Fruit fly (Drosophila melanogaster) whole organism, wandering third instar larva: ENCODE data around the gene Ugt37D1.

Source experiments
- Myc ChIP-seq: fragments of >200 bp; optimal IDR thresholded peaks from 2 replicates; lab custom pipeline; 2017
- Rel ChIP-seq, 2 experiments: fragments of 200-800 bp; sonication (Bioruptor generic) in 1 of 2; optimal IDR thresholded peaks; 2 replicates in 1 of 2; 3 replicates in 1 of 2; lab custom pipeline; 2016 to 2019; ENCODE audit warnings: mild to moderate bottlenecking in 2 of 2, missing biosample characterization in 2 of 2, missing genetic modification characterization in 2 of 2, moderate library complexity in 1 of 2
- psq ChIP-seq: fragments of 200-800 bp; sonication (Bioruptor generic); optimal IDR thresholded peaks from 3 replicates; lab custom pipeline; 2017; ENCODE audit warnings: missing biosample characterization, mild to moderate bottlenecking, missing genetic modification characterization, moderate library complexity

- TF ChIP-seq Rel (GFP tag; optimal IDR thresholded peaks at IDR 0.05; lab: Kevin White, UChicago) (no peak), Rel (tag; optimal IDR thresholded peaks at IDR 0.05; lab: Kevin White, UChicago) (no peak), psq (GFP tag; lab: Kevin White, UChicago) (no peak), Myc (no peak)
Measured at dm6 chr2L:16843336-16843735, 44.5 kb downstream of the Ugt37D1 start.
